Fruit fly (Drosophila melanogaster): ENCODE results near the gene CG32536.
A peak's percentile ranks its signal among the peaks of the same experiment; 100 is the strongest.

Gene CG32536

DNA sequence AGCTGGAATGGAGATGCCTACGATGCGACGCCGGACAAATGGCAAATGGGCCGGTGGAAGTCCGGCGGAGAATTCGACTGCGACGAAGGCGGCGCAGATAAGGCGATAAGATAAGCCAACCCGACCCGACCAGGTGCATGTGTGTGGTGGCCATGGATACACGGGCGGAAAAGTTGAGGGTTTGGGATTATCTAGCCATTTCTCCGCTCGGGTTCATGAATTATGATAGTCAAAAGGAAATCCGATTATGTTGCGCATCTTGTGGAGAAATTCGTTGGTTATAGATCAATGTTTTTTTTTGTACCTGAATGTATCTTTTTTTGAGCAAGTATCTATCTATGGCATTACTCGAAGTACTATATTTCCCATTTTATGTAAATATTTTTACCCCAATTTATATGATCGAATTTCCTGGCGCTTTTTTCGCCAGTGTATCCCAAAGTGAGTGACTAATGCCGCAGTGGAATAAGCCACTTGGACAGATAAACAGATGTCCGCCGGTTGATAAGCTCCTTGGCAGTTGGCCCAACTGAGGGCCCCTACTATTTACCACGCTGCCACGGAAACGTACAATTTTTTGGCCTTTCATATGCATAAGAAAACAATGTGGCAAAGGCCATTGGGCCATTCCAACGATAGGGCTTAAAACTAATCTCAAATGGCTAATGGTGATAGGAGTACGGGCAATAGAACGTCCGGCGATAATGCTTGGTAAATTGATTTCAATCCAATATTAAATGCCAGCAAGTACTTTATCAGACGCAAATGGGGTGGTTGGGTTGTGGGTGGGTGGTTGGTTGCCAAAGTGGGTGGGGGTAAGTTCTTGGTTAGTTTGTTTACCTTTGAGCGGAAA, 29.3 kb downstream of the CG32536 start, which contains the start of gene CG7992:
TSS of gene CG7992 (minus strand) at position 51 of the 853 bp plus-strand sequence.
- TF ChIP-seq Ets98B (GFP tag; IDR thresholded peaks at IDR 0.05) (no peak), CG8301 (tag; optimal IDR thresholded peaks at IDR 0.05) (no peak), CG8159 (tag; optimal IDR thresholded peaks at IDR 0.05) (peak; percentile 40), fd96Ca (GFP tag; IDR thresholded peaks at IDR 0.05) (no peak), CG34367 (tag; optimal IDR thresholded peaks at IDR 0.05) (no peak), rn (GFP tag; IDR thresholded peaks at IDR 0.05) (no peak), Pif1B (GFP tag; optimal IDR thresholded peaks at IDR 0.05) (no peak), CG4496 (GFP tag; IDR thresholded peaks at IDR 0.05) (0 out of 3 replicates have a peak, but pooled peaks have one; percentile 39), gl (tag; optimal IDR thresholded peaks at IDR 0.05) (no peak), CG14655 (GFP tag; optimal IDR thresholded peaks at IDR 0.05) (no peak), CG10348 (GFP tag; IDR thresholded peaks at IDR 0.05) (no peak)

DNA sequence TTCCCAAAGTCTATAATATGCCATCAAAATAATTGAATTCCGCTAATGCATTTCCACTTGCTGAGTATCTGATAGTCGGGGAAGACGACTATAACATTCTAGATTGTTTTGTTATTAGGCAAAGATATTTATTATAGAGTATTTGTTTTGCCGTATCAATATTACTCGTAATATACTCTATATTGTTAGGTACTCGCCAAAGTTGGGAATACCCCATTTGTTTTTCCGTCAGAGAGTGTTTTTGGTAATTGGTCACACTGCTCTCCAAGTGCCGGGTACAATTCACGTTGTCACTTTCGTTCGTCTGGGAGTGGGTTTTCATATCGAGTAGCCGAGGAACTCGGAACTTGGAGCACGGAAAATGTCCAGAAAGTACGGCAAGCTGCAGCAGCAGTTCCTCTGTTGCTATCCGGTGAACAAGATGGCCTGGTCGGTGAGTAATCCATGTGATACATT, 33.3 kb downstream of the CG32536 start, which contains the start of gene CG7889:
TSS of gene CG7889 (plus strand) at position 253 of the 456 bp plus-strand sequence.
- TF ChIP-seq CG34367 (tag; optimal IDR thresholded peaks at IDR 0.05) (no peak), CG13204 (GFP tag; optimal IDR thresholded peaks at IDR 0.05) (no peak), Snoo (tag; optimal IDR thresholded peaks at IDR 0.05) (no peak), fd96Ca (GFP tag; IDR thresholded peaks at IDR 0.05) (no peak), CG8301 (tag; optimal IDR thresholded peaks at IDR 0.05) (peak; percentile 31), CG17806 (tag; optimal IDR thresholded peaks at IDR 0.05) (no peak), CG8159 (tag; optimal IDR thresholded peaks at IDR 0.05) (peak; percentile 48), Pif1A (GFP tag; optimal IDR thresholded peaks at IDR 0.05) (peak; percentile 31), Ets98B (GFP tag; IDR thresholded peaks at IDR 0.05) (no peak), CG15710 (tag; optimal IDR thresholded peaks at IDR 0.05) (no peak), EcR (GFP tag; optimal IDR thresholded peaks at IDR 0.05) (no peak), D1 (tag; optimal IDR thresholded peaks at IDR 0.05) (peak; percentile 8), CG10348 (GFP tag; IDR thresholded peaks at IDR 0.05) (no peak), gl (tag; optimal IDR thresholded peaks at IDR 0.05) (no peak), CG9948 (tag; optimal IDR thresholded peaks at IDR 0.05) (no peak), rn (GFP tag; IDR thresholded peaks at IDR 0.05) (no peak), Pif1B (GFP tag; optimal IDR thresholded peaks at IDR 0.05) (no peak), CG14655 (GFP tag; optimal IDR thresholded peaks at IDR 0.05) (no peak), CG4496 (GFP tag; IDR thresholded peaks at IDR 0.05) (no peak), CG12605 (GFP tag; IDR thresholded peaks at IDR 0.05) (peak; percentile 17; the same call in 1 of the 2 replicates), CG32121 (GFP tag; IDR thresholded peaks at IDR 0.05) (no peak)

DNA sequence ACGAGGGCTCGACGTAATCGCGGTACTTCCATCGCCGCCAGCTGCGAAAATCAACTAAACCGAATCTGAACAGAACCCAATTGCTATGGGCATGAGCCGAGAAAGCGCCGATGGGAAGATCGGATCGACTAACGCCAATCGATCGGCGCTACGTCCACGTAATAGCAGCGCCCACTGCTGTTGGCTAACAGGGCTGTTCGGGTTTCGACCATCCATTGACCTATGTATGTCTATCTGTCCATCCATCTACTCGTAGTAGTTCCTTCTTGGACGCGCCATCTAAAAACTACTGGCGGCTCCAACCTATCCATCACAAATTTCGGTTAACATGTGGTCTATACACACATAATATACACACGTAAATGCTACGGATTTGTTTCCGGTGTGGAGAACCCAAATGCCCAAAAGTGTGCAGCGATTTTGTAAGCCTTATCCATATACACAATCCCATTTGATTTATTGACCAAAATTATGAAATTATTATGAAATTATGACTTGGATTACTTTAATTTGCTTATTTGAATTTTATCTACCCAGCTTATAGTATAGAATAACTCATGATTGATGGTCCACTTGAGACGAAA, 34.8 kb downstream of the CG32536 start, which contains the start of gene CG14196:
TSS of gene CG14196 (minus strand) at position 51 of the 584 bp plus-strand sequence.
- TF ChIP-seq EcR (GFP tag; optimal IDR thresholded peaks at IDR 0.05) (no peak), CG9948 (tag; optimal IDR thresholded peaks at IDR 0.05) (no peak)

DNA sequence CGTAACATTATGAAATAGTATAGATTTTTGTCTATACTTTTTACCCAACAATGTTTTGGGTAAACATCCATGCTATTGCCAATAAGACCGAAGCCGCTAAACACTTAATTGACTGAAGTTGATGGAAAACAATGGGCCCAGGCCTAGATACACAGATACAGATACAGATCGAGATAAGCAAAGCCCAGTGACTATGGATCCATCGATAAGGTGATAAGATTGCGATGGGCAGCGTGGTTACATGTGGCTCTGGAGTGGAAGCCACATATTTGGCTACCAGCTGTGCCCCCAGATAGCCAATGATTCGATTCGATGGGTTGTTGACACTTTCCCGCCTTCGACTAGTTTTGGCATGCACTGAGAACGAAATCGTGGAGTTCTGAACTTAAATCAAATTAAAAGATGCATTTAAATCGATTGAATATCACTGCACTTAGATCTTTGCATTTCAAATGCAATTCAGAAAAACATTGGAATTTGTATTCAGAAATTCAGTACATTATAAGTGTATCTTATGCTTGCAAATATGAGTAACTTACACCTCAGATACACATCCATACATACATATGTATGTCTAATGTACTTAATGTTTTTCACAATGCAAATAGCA, 36.4 kb downstream of the CG32536 start:
- no peak for TF ChIP-seq CG12605 (GFP tag; IDR thresholded peaks at IDR 0.05)
- no peak for TF ChIP-seq CG13204 (GFP tag; optimal IDR thresholded peaks at IDR 0.05)
- TF ChIP-seq gl (tag; optimal IDR thresholded peaks at IDR 0.05), result no peak
- no peak for TF ChIP-seq EcR (GFP tag; optimal IDR thresholded peaks at IDR 0.05)
- TF ChIP-seq fd96Ca (GFP tag; IDR thresholded peaks at IDR 0.05), result no peak
- no peak for TF ChIP-seq CG4496 (GFP tag; IDR thresholded peaks at IDR 0.05)
- TF ChIP-seq D1 (tag; optimal IDR thresholded peaks at IDR 0.05), result no peak
- TF ChIP-seq CG15710 (tag; optimal IDR thresholded peaks at IDR 0.05), result no peak
- TF ChIP-seq CG34367 (tag; optimal IDR thresholded peaks at IDR 0.05), result no peak
- no peak for TF ChIP-seq Ets98B (GFP tag; IDR thresholded peaks at IDR 0.05)
- no peak for TF ChIP-seq CG17806 (tag; optimal IDR thresholded peaks at IDR 0.05)
- no peak for TF ChIP-seq Snoo (tag; optimal IDR thresholded peaks at IDR 0.05)

DNA sequence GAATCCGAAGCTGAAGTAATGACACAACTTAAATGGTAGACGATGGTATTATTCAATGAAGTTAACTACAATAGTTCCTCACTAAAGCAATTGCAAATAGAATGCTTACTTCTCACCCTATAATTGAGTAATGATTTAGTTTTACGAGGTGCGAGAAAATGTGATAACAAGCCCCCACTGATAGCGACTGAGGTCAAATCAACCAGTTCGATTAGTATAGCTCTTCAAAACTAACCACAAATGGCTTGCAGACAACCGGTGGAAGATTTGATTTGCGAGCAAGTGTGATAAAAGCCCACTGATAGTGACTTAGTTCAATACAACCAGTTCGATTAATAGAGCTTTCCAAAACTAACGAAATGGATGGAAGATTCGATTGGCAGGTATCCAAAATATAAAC, 37.3 kb downstream of the CG32536 start:
- no peak for TF ChIP-seq CG12605 (GFP tag; IDR thresholded peaks at IDR 0.05)
- TF ChIP-seq CG13204 (GFP tag; optimal IDR thresholded peaks at IDR 0.05), result no peak

DNA sequence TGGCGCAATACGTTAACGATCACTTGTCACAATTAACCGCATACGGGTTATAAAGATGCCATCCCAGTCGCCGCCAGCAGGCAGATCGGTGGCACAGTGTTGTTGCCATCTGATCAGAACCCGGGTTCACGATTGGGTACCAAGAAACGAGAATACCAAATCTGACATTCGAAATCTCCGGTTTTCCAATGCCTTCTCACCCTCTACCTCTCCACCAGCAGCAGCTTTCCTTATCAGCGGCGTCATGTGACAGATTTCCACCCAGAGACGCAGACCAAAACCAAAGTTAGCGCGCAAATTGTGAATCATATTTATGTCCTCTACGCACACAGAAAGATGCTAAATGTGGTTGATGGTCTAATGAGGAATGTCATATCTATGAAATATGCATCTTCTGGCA, 38.1 kb downstream of the CG32536 start:
- TF ChIP-seq CG10348 (GFP tag; IDR thresholded peaks at IDR 0.05), result no peak
- TF ChIP-seq CG4496 (GFP tag; IDR thresholded peaks at IDR 0.05), result no peak
- TF ChIP-seq EcR (GFP tag; optimal IDR thresholded peaks at IDR 0.05), result no peak
- no peak for TF ChIP-seq Ets98B (GFP tag; IDR thresholded peaks at IDR 0.05)
- no peak for TF ChIP-seq CG8159 (tag; optimal IDR thresholded peaks at IDR 0.05)
- TF ChIP-seq Pif1A (GFP tag; optimal IDR thresholded peaks at IDR 0.05), result no peak
- no peak for TF ChIP-seq CG8301 (tag; optimal IDR thresholded peaks at IDR 0.05)
- TF ChIP-seq Pif1B (GFP tag; optimal IDR thresholded peaks at IDR 0.05), result no peak
- TF ChIP-seq rn (GFP tag; IDR thresholded peaks at IDR 0.05), result no peak
- TF ChIP-seq CG13204 (GFP tag; optimal IDR thresholded peaks at IDR 0.05), result no peak
- no peak for TF ChIP-seq Snoo (tag; optimal IDR thresholded peaks at IDR 0.05)
- TF ChIP-seq fd96Ca (GFP tag; IDR thresholded peaks at IDR 0.05), result no peak
- TF ChIP-seq CG12605 (GFP tag; IDR thresholded peaks at IDR 0.05), result no peak
- no peak for TF ChIP-seq CG9948 (tag; optimal IDR thresholded peaks at IDR 0.05)
- no peak for TF ChIP-seq gl (tag; optimal IDR thresholded peaks at IDR 0.05)
- no peak for TF ChIP-seq CG34367 (tag; optimal IDR thresholded peaks at IDR 0.05)
- TF ChIP-seq D1 (tag; optimal IDR thresholded peaks at IDR 0.05), result no peak
- no peak for TF ChIP-seq CG32121 (GFP tag; IDR thresholded peaks at IDR 0.05)
